Fruit fly (Drosophila melanogaster): ENCODE measurements around the gene Pi3K92E.

Gene Pi3K92E

DNA sequence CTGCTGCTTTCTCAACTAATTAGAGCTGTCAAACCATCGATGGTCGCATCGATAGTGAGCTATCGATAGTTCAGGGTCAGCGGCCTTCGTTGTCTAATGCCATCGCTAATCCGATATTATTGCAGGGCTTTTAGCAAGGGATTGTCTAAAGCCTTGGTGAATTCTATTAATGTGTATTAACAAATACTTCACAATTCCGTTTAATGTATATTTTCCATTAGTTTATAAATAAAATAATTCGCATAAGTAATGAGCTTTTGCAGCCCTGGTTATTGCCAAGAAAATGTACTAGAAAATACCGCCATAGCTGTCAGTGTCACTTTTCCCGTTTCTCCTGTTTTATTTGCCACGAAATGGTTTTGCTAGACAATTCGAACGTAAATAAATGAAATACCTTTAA is 54.7 kb downstream of the Pi3K92E start, which contains the start of the genes EloB and Srp14 (continued):
- no peak for TF ChIP-seq Trl (optimal IDR thresholded peaks at IDR 0.05)
- peak; percentile 69 for TF ChIP-seq Trl (GFP tag; optimal IDR thresholded peaks at IDR 0.05)
- TF ChIP-seq CG14710 (tag; optimal IDR thresholded peaks at IDR 0.05) = peak; percentile 95
- TF ChIP-seq Pdp1 (GFP tag; optimal IDR thresholded peaks at IDR 0.05) = peak; percentile 77 to 81
- peak; percentile 69 for TF ChIP-seq CG14441 (GFP tag; IDR thresholded peaks at IDR 0.05)
- TF ChIP-seq Stat92E (GFP tag; optimal IDR thresholded peaks at IDR 0.05) = peak in 1 of 3 experiments; percentile 92
- peak; percentile 78 for TF ChIP-seq Fer1 (GFP tag; optimal IDR thresholded peaks at IDR 0.05)
- TF ChIP-seq p53 (GFP tag; optimal IDR thresholded peaks at IDR 0.05) = peak; percentile 56
- peak; percentile 33 for TF ChIP-seq CG6813 (GFP tag; optimal IDR thresholded peaks at IDR 0.05)
- peak; percentile 17 for TF ChIP-seq CG3163 (GFP tag; optimal IDR thresholded peaks at IDR 0.05)
- TF ChIP-seq Doc3 (GFP tag; IDR thresholded peaks at IDR 0.05; ENCODE audit: partially characterized antibody) = peak; percentile 97
- peak; percentile 84 for TF ChIP-seq Fer2 (tag; optimal IDR thresholded peaks at IDR 0.05)
- TF ChIP-seq kay (GFP tag; optimal IDR thresholded peaks at IDR 0.05) = peak; percentile 63
- no peak for TF ChIP-seq ewg (GFP tag; optimal IDR thresholded peaks at IDR 0.05)

Measured in whole organism, embryonic.